Worm (Caenorhabditis elegans): ENCODE data around the gene F47C12.6.

The F47C12.6 gene

ce11 chrIV:4028177-4028576 is 35.0 kb upstream of the F47C12.6 start (continued):
- peak; percentile 76 for TF ChIP-seq unc-130 (tag; optimal IDR thresholded peaks at IDR 0.05)
- peak; percentile 72 for TF ChIP-seq C16A3.4 (tag; optimal IDR thresholded peaks at IDR 0.05)
- TF ChIP-seq egl-13 (tag; optimal IDR thresholded peaks at IDR 0.05), result peak; percentile 7
- peak; percentile 82 for TF ChIP-seq tbx-2 (tag; optimal IDR thresholded peaks at IDR 0.05)
- TF ChIP-seq dpl-1 (GFP tag; optimal IDR thresholded peaks at IDR 0.05), result peak in 2 of 3 experiments; percentile 21 to 36
- no peak for TF ChIP-seq grh-1 (GFP tag; IDR thresholded peaks at IDR 0.05)
- TF ChIP-seq efl-1 (optimal IDR thresholded peaks at IDR 0.05), result peak; percentile 51 to 60
- TF ChIP-seq efl-1 (GFP tag; optimal IDR thresholded peaks at IDR 0.05 in 1 of 2), result peak in 1 of 2 experiments; percentile 95
- TF ChIP-seq unc-86 (tag; optimal IDR thresholded peaks at IDR 0.05), result no peak
- peak; percentile 37 for TF ChIP-seq ceh-8 (GFP tag; optimal IDR thresholded peaks at IDR 0.05)
- peak; percentile 13 to 66 for TF ChIP-seq lsy-2 (tag; optimal IDR thresholded peaks at IDR 0.05)
- TF ChIP-seq lin-15B (tag; optimal IDR thresholded peaks at IDR 0.05), result no peak
- TF ChIP-seq nhr-90 (tag; optimal IDR thresholded peaks at IDR 0.05; ENCODE audit: poor library complexity), result peak; percentile 72
- peak; percentile 9 for TF ChIP-seq hpl-2 (GFP tag; optimal IDR thresholded peaks at IDR 0.05)
- peak; percentile 35 for TF ChIP-seq dsc-1 (tag; optimal IDR thresholded peaks at IDR 0.05)

ce11 chrIV:4027106-4027888 is 34.1 kb upstream of the F47C12.6 start:
- TF ChIP-seq alr-1 (tag; optimal IDR thresholded peaks at IDR 0.05; ENCODE audit: borderline replicate concordance) (no peak), elt-3 (tag; optimal IDR thresholded peaks at IDR 0.05) (no peak), nhr-85 (tag) (peak; percentile 79), elt-2 (tag; optimal IDR thresholded peaks at IDR 0.05) (peak; percentile 78), pag-3 (tag; optimal IDR thresholded peaks at IDR 0.05; ENCODE audit: borderline replicate concordance, insufficient read depth) (no peak), ceh-88 (GFP tag; IDR thresholded peaks at IDR 0.05) (no peak), mef-2 (tag; optimal IDR thresholded peaks at IDR 0.05) (no peak), fos-1 (tag; optimal IDR thresholded peaks at IDR 0.05) (no peak), lin-39 (tag; optimal IDR thresholded peaks at IDR 0.05) (no peak), sup-37 (GFP tag; optimal IDR thresholded peaks at IDR 0.05) (no peak), vab-15 (tag; optimal IDR thresholded peaks at IDR 0.05) (no peak), hlh-4 (tag; optimal IDR thresholded peaks at IDR 0.05) (no peak), nhr-47 (tag; optimal IDR thresholded peaks at IDR 0.05) (peak; percentile 4), nhr-19 (GFP tag; conservative IDR thresholded peaks at IDR 0.05) (no peak; the same call in 1 of the 2 replicates), efl-1 (optimal IDR thresholded peaks at IDR 0.05) (no peak), efl-1 (GFP tag; optimal IDR thresholded peaks at IDR 0.05 in 1 of 2) (peak in 1 of 2 experiments; percentile 11), nhr-11 (tag; optimal IDR thresholded peaks at IDR 0.05) (no peak), lin-35 (GFP tag; optimal IDR thresholded peaks at IDR 0.05) (peak in 1 of 2 experiments; percentile 27), snu-23 (GFP tag; optimal IDR thresholded peaks at IDR 0.05) (peak; percentile 12), fkh-10 (GFP tag; optimal IDR thresholded peaks at IDR 0.05) (no peak), nhr-237 (tag; optimal IDR thresholded peaks at IDR 0.05) (no peak), nhr-71 (tag; optimal IDR thresholded peaks at IDR 0.05) (peak; percentile 53), ceh-82 (tag; optimal IDR thresholded peaks at IDR 0.05) (no peak), zip-4 (GFP tag; optimal IDR thresholded peaks at IDR 0.05) (no peak), tbx-2 (tag; optimal IDR thresholded peaks at IDR 0.05) (no peak), dsc-1 (tag; optimal IDR thresholded peaks at IDR 0.05) (no peak), sox-4 (tag; optimal IDR thresholded peaks at IDR 0.05) (no peak), egl-27 (tag; optimal IDR thresholded peaks at IDR 0.05) (no peak), lsy-2 (tag; optimal IDR thresholded peaks at IDR 0.05) (no peak), nhr-90 (tag; optimal IDR thresholded peaks at IDR 0.05; ENCODE audit: poor library complexity) (no peak), unc-86 (tag; optimal IDR thresholded peaks at IDR 0.05) (no peak), pqm-1 (tag; optimal IDR thresholded peaks at IDR 0.05) (no peak), lin-13 (GFP tag; optimal IDR thresholded peaks at IDR 0.05) (no peak), nhr-28 (tag; optimal IDR thresholded peaks at IDR 0.05) (no peak), nhr-12 (tag; optimal IDR thresholded peaks at IDR 0.05) (no peak), ztf-4 (tag; optimal IDR thresholded peaks at IDR 0.05) (no peak), mab-9 (GFP tag; IDR thresholded peaks at IDR 0.05) (no peak), swsn-7 (tag; optimal IDR thresholded peaks at IDR 0.05) (no peak), efl-3 (GFP tag; optimal IDR thresholded peaks at IDR 0.05) (no peak), lin-14 (GFP tag; optimal IDR thresholded peaks at IDR 0.05) (peak; percentile 28)
